Fruit fly (Drosophila melanogaster) whole organism, adult: ENCODE results near the gene CG17036.
A peak's percentile ranks its signal among the peaks of the same experiment; 100 is the strongest.

Source experiments
- Hr96 ChIP-seq: fragments of 200-800 bp; sonication (Bioruptor generic); optimal IDR thresholded peaks from 2 replicates; lab custom pipeline; 2016; ENCODE audit warnings: missing biosample characterization, missing genetic modification characterization
- kay ChIP-seq: fragments of 200-800 bp; sonication (Bioruptor generic); peaks from one replicate; lab custom pipeline; 2016; ENCODE audit warnings: missing biosample characterization, missing genetic modification characterization, borderline replicate concordance
- tj ChIP-seq: fragments of 200-800 bp; sonication (Bioruptor generic); optimal IDR thresholded peaks from 3 replicates; lab custom pipeline; 2017; ENCODE audit warnings: missing biosample characterization, mild to moderate bottlenecking, missing genetic modification characterization, moderate library complexity

- TF ChIP-seq tj (GFP tag; lab: Kevin White, UChicago), result peak; percentile 1
- peak; percentile 18 for TF ChIP-seq Hr96 (GFP tag; lab: Kevin White, UChicago)
- TF ChIP-seq kay (GFP tag; lab: Kevin White, UChicago), result peak; percentile 81
These were observed 20.2 kb upstream of the CG17036 start for dm6 chr2L:12720430-12721396.
